Worm (Caenorhabditis elegans) whole organism, late embryonic: ENCODE measurements around the gene sax-1.

Source experiments
- C08G9.2 ChIP-seq: sonication (generic microtip); optimal IDR thresholded peaks from 2 replicates; lab custom pipeline; 2016; ENCODE audit warnings: mild to moderate bottlenecking, missing genetic modification characterization, moderate library complexity, missing compliant biosample characterization
- C38D4.7 ChIP-seq: fragments of 200-800 bp; sonication (Bioruptor generic); optimal IDR thresholded peaks from 2 replicates; lab custom pipeline; 2018; ENCODE audit warnings: mild to moderate bottlenecking, missing genetic modification characterization, moderate library complexity, missing compliant biosample characterization
- F13H6.1 ChIP-seq: sonication (generic microtip); optimal IDR thresholded peaks from 2 replicates; lab custom pipeline; 2016; ENCODE audit warnings: missing genetic modification characterization, missing compliant biosample characterization
- K02D7.2 ChIP-seq: sonication (generic microtip); optimal IDR thresholded peaks from 2 replicates; lab custom pipeline; 2017; ENCODE audit warnings: mild to moderate bottlenecking, missing genetic modification characterization, missing compliant biosample characterization
- K09A11.1 ChIP-seq: sonication (generic microtip); optimal IDR thresholded peaks from 2 replicates; lab custom pipeline; 2017; ENCODE audit warnings: antibody characterized with exemption, mild to moderate bottlenecking, missing genetic modification characterization, missing compliant biosample characterization; ENCODE audit not compliant: insufficient read depth
- T23F11.4 ChIP-seq: fragments of 200-800 bp; sonication (Bioruptor generic); optimal IDR thresholded peaks from 2 replicates; lab custom pipeline; 2018; ENCODE audit warnings: mild to moderate bottlenecking, missing genetic modification characterization, missing compliant biosample characterization
- ahr-1 ChIP-seq: sonication (generic microtip); optimal IDR thresholded peaks from 2 replicates; lab custom pipeline; 2016; ENCODE audit warnings: missing genetic modification characterization, missing compliant biosample characterization
- ama-1 ChIP-seq: fragments of 150-350 bp; optimal IDR thresholded peaks from 2 replicates; lab custom pipeline; 2014
- ceh-14 ChIP-seq: sonication (generic microtip); optimal IDR thresholded peaks from 2 replicates; lab custom pipeline; 2016; ENCODE audit warnings: missing genotype, missing genetic modification characterization, missing compliant biosample characterization
- ceh-19 ChIP-seq: fragments of 200-800 bp; sonication (Bioruptor generic); optimal IDR thresholded peaks from 2 replicates; lab custom pipeline; 2018; ENCODE audit warnings: mild to moderate bottlenecking, missing genetic modification characterization, missing compliant biosample characterization
- ceh-22 ChIP-seq: sonication (generic microtip); optimal IDR thresholded peaks from 2 replicates; lab custom pipeline; 2017; ENCODE audit warnings: missing biosample characterization, missing genetic modification characterization
- ceh-30 ChIP-seq: fragments of 150-350 bp; optimal IDR thresholded peaks from 2 replicates; lab custom pipeline; 2014; ENCODE audit warnings: missing biosample characterization, missing genetic modification characterization
- ceh-31 ChIP-seq: sonication (generic microtip); optimal IDR thresholded peaks from 2 replicates; lab custom pipeline; 2016; ENCODE audit warnings: missing genetic modification characterization, missing compliant biosample characterization
- ceh-34 ChIP-seq: sonication (generic microtip); optimal IDR thresholded peaks from 2 replicates; lab custom pipeline; 2016; ENCODE audit warnings: mild to moderate bottlenecking, missing genetic modification characterization, missing compliant biosample characterization
- ceh-48 ChIP-seq: sonication (generic microtip); optimal IDR thresholded peaks from 2 replicates; lab custom pipeline; 2016; ENCODE audit warnings: missing genetic modification characterization, inconsistent platforms, missing compliant biosample characterization
- ceh-9 ChIP-seq: sonication (generic microtip); optimal IDR thresholded peaks from 2 replicates; lab custom pipeline; 2016; ENCODE audit warnings: mild to moderate bottlenecking, missing genetic modification characterization, inconsistent platforms, missing compliant biosample characterization
- che-1 ChIP-seq: sonication (generic microtip); optimal IDR thresholded peaks from 2 replicates; lab custom pipeline; 2016; ENCODE audit warnings: mild to moderate bottlenecking, missing genetic modification characterization, missing compliant biosample characterization
- dmd-4 ChIP-seq: sonication (generic microtip); optimal IDR thresholded peaks from 2 replicates; lab custom pipeline; 2016; ENCODE audit warnings: borderline replicate concordance, missing genetic modification characterization, missing compliant biosample characterization
- dve-1 ChIP-seq: sonication (generic microtip); optimal IDR thresholded peaks from 2 replicates; lab custom pipeline; 2017; ENCODE audit warnings: antibody characterized with exemption, mild to moderate bottlenecking, missing genetic modification characterization, missing compliant biosample characterization
- ets-4 ChIP-seq: sonication (generic microtip); optimal IDR thresholded peaks from 2 replicates; lab custom pipeline; 2016; ENCODE audit warnings: missing genetic modification characterization, missing compliant biosample characterization
- eyg-1 ChIP-seq: sonication (generic microtip); optimal IDR thresholded peaks from 2 replicates; lab custom pipeline; 2016; ENCODE audit warnings: missing genotype, missing genetic modification characterization, missing compliant biosample characterization
- fax-1 ChIP-seq: sonication (generic microtip); optimal IDR thresholded peaks from 2 replicates; lab custom pipeline; 2016; ENCODE audit warnings: missing genotype, missing genetic modification characterization, missing compliant biosample characterization
- gmeb-2 ChIP-seq: sonication (generic microtip); optimal IDR thresholded peaks from 2 replicates; lab custom pipeline; 2016; ENCODE audit warnings: missing genetic modification characterization, inconsistent platforms, missing compliant biosample characterization
- hlh-30 ChIP-seq: sonication (generic microtip); optimal IDR thresholded peaks from 2 replicates; lab custom pipeline; 2017; ENCODE audit warnings: antibody characterized with exemption, missing genetic modification characterization, missing compliant biosample characterization; ENCODE audit not compliant: insufficient read depth
- hlh-6 ChIP-seq: sonication (generic microtip); optimal IDR thresholded peaks from 2 replicates; lab custom pipeline; 2016; ENCODE audit warnings: missing genotype, missing genetic modification characterization, missing compliant biosample characterization
- hlh-8 ChIP-seq: sonication (generic microtip); optimal IDR thresholded peaks from 2 replicates; lab custom pipeline; 2016; ENCODE audit warnings: missing genotype, missing genetic modification characterization, missing compliant biosample characterization
- lim-6 ChIP-seq: sonication (generic microtip); optimal IDR thresholded peaks from 2 replicates; lab custom pipeline; 2016; ENCODE audit warnings: missing genetic modification characterization, missing compliant biosample characterization
- mec-3 ChIP-seq: sonication (generic microtip); optimal IDR thresholded peaks from 2 replicates; lab custom pipeline; 2016; ENCODE audit warnings: borderline replicate concordance, missing genetic modification characterization, missing compliant biosample characterization
- nfya-1 ChIP-seq: sonication (generic microtip); optimal IDR thresholded peaks from 2 replicates; lab custom pipeline; 2017; ENCODE audit warnings: missing genetic modification characterization, mild to moderate bottlenecking, missing compliant biosample characterization, antibody characterized with exemption, moderate library complexity
- nhr-232 ChIP-seq: sonication (generic microtip); optimal IDR thresholded peaks from 2 replicates; lab custom pipeline; 2016; ENCODE audit warnings: missing genetic modification characterization, missing compliant biosample characterization
- odd-2 ChIP-seq: sonication (generic microtip); optimal IDR thresholded peaks from 2 replicates; lab custom pipeline; 2017; ENCODE audit warnings: antibody characterized with exemption, mild to moderate bottlenecking, missing genetic modification characterization, missing compliant biosample characterization
- pag-3 ChIP-seq: sonication (generic microtip); optimal IDR thresholded peaks from 2 replicates; lab custom pipeline; 2016; ENCODE audit warnings: missing compliant biosample characterization, missing genetic modification characterization, borderline replicate concordance
- pat-9 ChIP-seq: fragments of 200-800 bp; sonication (Bioruptor generic); optimal IDR thresholded peaks from 2 replicates; lab custom pipeline; 2018; ENCODE audit warnings: mild to moderate bottlenecking, missing genetic modification characterization, moderate library complexity, missing compliant biosample characterization
- pha-4 ChIP-seq: fragments of 150-350 bp; optimal IDR thresholded peaks from 2 replicates; lab custom pipeline; 2018; ENCODE audit warnings: missing biosample characterization, missing genetic modification reagents, missing genetic modification characterization
- pqm-1 ChIP-seq: sonication (generic microtip); optimal IDR thresholded peaks from 2 replicates; lab custom pipeline; 2016; ENCODE audit warnings: missing genetic modification characterization, missing compliant biosample characterization
- pros-1 ChIP-seq: fragments of 150-350 bp; optimal IDR thresholded peaks from 2 replicates; lab custom pipeline; 2014; ENCODE audit warnings: missing biosample characterization, missing genetic modification reagents, missing genetic modification characterization
- ref-2 ChIP-seq: sonication (generic microtip); optimal IDR thresholded peaks from 2 replicates; lab custom pipeline; 2016; ENCODE audit warnings: missing genetic modification characterization, missing compliant biosample characterization
- sdc-2 ChIP-seq: sonication (generic microtip); optimal IDR thresholded peaks from 2 replicates; lab custom pipeline; 2016; ENCODE audit warnings: missing genotype, missing genetic modification characterization, missing compliant biosample characterization
- sox-2 ChIP-seq: fragments of 200-800 bp; sonication (Bioruptor generic); IDR thresholded peaks from 2 replicates; pipeline ENCODE4 v1.3.6; 2022; ENCODE audit warnings: missing genetic modification reagents, missing genetic modification characterization, missing compliant biosample characterization
- syd-9 ChIP-seq: sonication (generic microtip); optimal IDR thresholded peaks from 2 replicates; lab custom pipeline; 2016; ENCODE audit warnings: mild to moderate bottlenecking, missing genetic modification characterization, moderate library complexity, missing compliant biosample characterization
- tbx-2 ChIP-seq: sonication (generic microtip); optimal IDR thresholded peaks from 2 replicates; lab custom pipeline; 2016; ENCODE audit warnings: missing genetic modification characterization, missing compliant biosample characterization
- tbx-7 ChIP-seq: sonication (generic microtip); optimal IDR thresholded peaks from 2 replicates; lab custom pipeline; 2016; ENCODE audit warnings: missing genotype, missing genetic modification characterization, missing compliant biosample characterization
- ttx-3 ChIP-seq: sonication (generic microtip); optimal IDR thresholded peaks from 2 replicates; lab custom pipeline; 2016; ENCODE audit warnings: missing genetic modification reagents, missing genetic modification characterization, missing compliant biosample characterization
- unc-42 ChIP-seq: sonication (generic microtip); optimal IDR thresholded peaks from 2 replicates; lab custom pipeline; 2016; ENCODE audit warnings: missing genotype, missing genetic modification characterization, missing compliant biosample characterization
- unc-55 ChIP-seq: sonication (generic microtip); optimal IDR thresholded peaks from 2 replicates; lab custom pipeline; 2017; ENCODE audit warnings: missing biosample characterization, missing genetic modification reagents, missing genetic modification characterization
- unc-86 ChIP-seq: sonication (generic microtip); optimal IDR thresholded peaks from 2 replicates; lab custom pipeline; 2016; ENCODE audit warnings: missing genetic modification characterization, missing compliant biosample characterization
- zip-5 ChIP-seq: sonication (generic microtip); optimal IDR thresholded peaks from 2 replicates; lab custom pipeline; 2016; ENCODE audit warnings: missing genetic modification characterization, missing compliant biosample characterization
- ztf-16 ChIP-seq: sonication (generic microtip); optimal IDR thresholded peaks from 2 replicates; lab custom pipeline; 2017; ENCODE audit warnings: missing genetic modification characterization, missing compliant biosample characterization

The sax-1 gene

DNA sequence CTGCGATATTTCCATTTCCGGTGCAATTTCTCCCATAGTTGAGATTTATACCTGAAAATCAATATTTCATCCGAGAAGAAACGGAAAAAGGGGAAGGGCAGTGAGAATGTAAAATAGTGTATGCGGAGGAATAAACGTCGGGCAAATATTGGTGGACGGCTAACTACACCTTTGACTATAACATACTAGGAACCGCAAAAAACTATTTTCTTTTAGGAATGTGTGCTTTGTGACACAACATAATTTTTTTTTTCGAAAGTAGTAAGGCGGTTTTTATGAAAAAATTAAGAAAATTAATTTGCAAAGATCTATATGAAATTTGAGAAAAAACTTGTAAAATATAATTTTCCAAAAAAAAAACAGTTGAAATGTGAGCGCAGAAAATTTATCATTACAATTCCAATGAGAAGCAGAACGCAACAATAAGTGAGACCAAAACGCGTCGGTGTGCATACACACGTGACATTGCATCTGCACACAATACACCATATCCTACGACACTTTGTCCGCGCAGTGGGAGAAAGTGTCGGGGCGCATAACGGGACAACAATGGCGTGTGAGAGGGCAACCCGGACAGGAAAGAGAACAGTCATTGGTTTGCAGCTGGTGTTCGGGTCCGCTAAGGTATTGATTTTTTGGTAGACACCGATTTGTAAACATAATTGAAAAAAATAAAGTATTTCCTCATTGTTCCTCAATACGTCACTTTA is at the start of gene sax-1, which contains the start of gene R11G1.2 (continued):
- TF ChIP-seq tbx-2 (tag; lab: Kevin White, UChicago) (peak; percentile 54), hlh-8 (no peak), eyg-1 (tag; lab: Kevin White, UChicago) (no peak), unc-55 (no peak), K09A11.1 (tag; lab: Kevin White, UChicago) (no peak), pros-1 (tag; lab: Kevin White, UChicago) (no peak), C08G9.2 (tag; lab: Kevin White, UChicago) (no peak), unc-42 (tag; lab: Kevin White, UChicago) (no peak)
- TF ChIP-seq, all 69 proteins: peak for 11

DNA sequence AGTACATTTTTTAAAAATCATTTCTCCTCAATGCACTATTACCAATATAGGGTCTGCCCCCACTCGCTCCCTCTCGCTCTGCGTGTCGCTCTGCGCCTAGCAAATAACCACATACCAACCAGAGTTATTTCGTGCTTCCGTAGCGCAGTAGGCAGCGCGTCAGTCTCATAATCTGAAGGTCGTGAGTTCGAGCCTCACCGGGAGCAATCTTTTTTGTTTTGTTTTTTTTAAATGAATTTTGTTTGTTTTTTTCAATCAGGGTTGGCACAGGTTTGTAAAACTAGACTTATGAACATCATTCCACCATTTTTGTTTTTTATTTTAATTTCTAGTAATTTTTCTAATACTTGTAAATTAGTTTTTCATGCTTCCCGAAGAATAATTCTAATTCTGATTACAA is 47.7 kb upstream of the sax-1 start:
- TF ChIP-seq tbx-2 (tag; lab: Kevin White, UChicago): peak; percentile 84
- peak; percentile 90 for TF ChIP-seq ceh-19 (GFP tag; lab: Kevin White, UChicago)
- TF ChIP-seq mec-3 (tag; lab: Kevin White, UChicago): no peak
- TF ChIP-seq ceh-48: peak; percentile 72
- TF ChIP-seq pha-4 (tag; lab: Kevin White, UChicago): no peak
- peak; percentile 88 for TF ChIP-seq hlh-6 (tag; lab: Kevin White, UChicago)
- TF ChIP-seq pqm-1: peak; percentile 69
- TF ChIP-seq gmeb-2 (tag; lab: Kevin White, UChicago): peak; percentile 90
- TF ChIP-seq fax-1 (tag; lab: Kevin White, UChicago): peak; percentile 81
- no peak for TF ChIP-seq hlh-30 (tag; lab: Kevin White, UChicago)
- TF ChIP-seq sox-2 (GFP tag; lab: Robert Waterston, UW): peak; percentile 79
- peak; percentile 63 for TF ChIP-seq ceh-31
- TF ChIP-seq tbx-7 (tag; lab: Kevin White, UChicago): peak; percentile 47
- peak; percentile 74 for TF ChIP-seq hlh-8
- TF ChIP-seq pat-9 (tag; lab: Kevin White, UChicago): peak; percentile 83
- TF ChIP-seq dve-1 (tag; lab: Kevin White, UChicago): peak; percentile 70
- peak; percentile 81 for TF ChIP-seq eyg-1 (tag; lab: Kevin White, UChicago)
- TF ChIP-seq C38D4.7: peak; percentile 84
- peak; percentile 86 for TF ChIP-seq che-1 (tag; lab: Kevin White, UChicago)
- TF ChIP-seq pros-1 (tag; lab: Kevin White, UChicago): no peak
- TF ChIP-seq ceh-30: peak; percentile 52
- TF ChIP-seq ztf-16: peak; percentile 76
- TF ChIP-seq unc-55: no peak
- TF ChIP-seq ceh-22 (tag; lab: Kevin White, UChicago): no peak
- TF ChIP-seq F13H6.1 (tag; lab: Kevin White, UChicago): peak; percentile 82
- peak; percentile 81 for TF ChIP-seq ceh-34
- TF ChIP-seq unc-86 (tag; lab: Kevin White, UChicago): peak; percentile 62
- peak; percentile 93 for TF ChIP-seq ceh-14 (tag; lab: Kevin White, UChicago)
- TF ChIP-seq ttx-3 (tag; lab: Kevin White, UChicago): peak; percentile 82
- TF ChIP-seq ama-1 (lab: Kevin White, UChicago): no peak
- TF ChIP-seq ahr-1 (tag; lab: Kevin White, UChicago): peak; percentile 70
- TF ChIP-seq ceh-9: peak; percentile 52
- TF ChIP-seq unc-42 (tag; lab: Kevin White, UChicago): peak; percentile 68
- TF ChIP-seq dmd-4 (tag; lab: Kevin White, UChicago): peak; percentile 74
- TF ChIP-seq zip-5: peak; percentile 40
- peak; percentile 22 for TF ChIP-seq odd-2 (tag; lab: Kevin White, UChicago)
- peak; percentile 69 for TF ChIP-seq pag-3 (tag; lab: Kevin White, UChicago)
- TF ChIP-seq ref-2 (tag; lab: Kevin White, UChicago): peak; percentile 79
- TF ChIP-seq nhr-232 (tag; lab: Kevin White, UChicago): peak; percentile 70
- no peak for TF ChIP-seq lim-6
- peak; percentile 86 for TF ChIP-seq T23F11.4 (GFP tag; lab: Kevin White, UChicago)
- peak; percentile 82 for TF ChIP-seq syd-9
- TF ChIP-seq sdc-2: peak; percentile 86
- peak; percentile 64 for TF ChIP-seq nfya-1 (tag; lab: Kevin White, UChicago)
- peak; percentile 80 for TF ChIP-seq K02D7.2 (tag; lab: Kevin White, UChicago)
- peak; percentile 59 for TF ChIP-seq ets-4 (tag; lab: Kevin White, UChicago)
